Worm (Caenorhabditis elegans): ENCODE results near the gene Y38F2AR.3.

DNA sequence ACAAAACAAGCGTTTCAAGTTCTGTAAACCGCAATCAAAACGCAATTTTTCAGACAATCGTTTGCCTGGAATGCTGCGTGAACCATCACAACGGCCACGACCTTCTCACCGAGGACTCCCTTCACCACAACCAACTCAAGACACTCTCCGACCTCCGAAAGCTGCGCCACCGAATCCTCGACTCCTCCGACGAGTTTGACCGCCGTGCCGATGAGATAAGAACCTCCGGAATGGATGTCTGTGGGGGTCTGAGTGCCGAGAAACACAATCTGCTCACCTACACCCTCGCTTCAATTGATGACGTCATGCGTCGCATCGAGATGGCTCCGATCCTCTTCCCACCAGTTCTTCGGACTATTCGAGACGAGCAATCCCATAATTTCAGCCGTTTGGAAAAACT is 50.6 kb downstream of the Y38F2AR.3 start:
- no peak for TF ChIP-seq egl-27 (tag; optimal IDR thresholded peaks at IDR 0.05)
- TF ChIP-seq lin-39 (tag; optimal IDR thresholded peaks at IDR 0.05), result no peak
- no peak for TF ChIP-seq ceh-82 (tag; optimal IDR thresholded peaks at IDR 0.05)
- no peak for TF ChIP-seq ztf-11 (tag; optimal IDR thresholded peaks at IDR 0.05)
- no peak for TF ChIP-seq nhr-23 (tag; optimal IDR thresholded peaks at IDR 0.05)
- no peak for TF ChIP-seq lin-11 (tag; optimal IDR thresholded peaks at IDR 0.05)
- TF ChIP-seq lin-13 (GFP tag; optimal IDR thresholded peaks at IDR 0.05), result no peak
- TF ChIP-seq unc-55 (GFP tag; optimal IDR thresholded peaks at IDR 0.05), result no peak
- TF ChIP-seq fos-1 (tag; optimal IDR thresholded peaks at IDR 0.05), result no peak
- no peak for TF ChIP-seq Y55F3AM.14 (GFP tag; optimal IDR thresholded peaks at IDR 0.05)
- no peak for TF ChIP-seq snpc-4 (tag; optimal IDR thresholded peaks at IDR 0.05)
